Fruit fly (Drosophila melanogaster) whole organism, adult: ENCODE data around the gene toy.

Experiments
- CG12768 ChIP-seq: fragments of 200-800 bp; sonication (Bioruptor generic); optimal IDR thresholded peaks from 2 replicates; lab custom pipeline; 2017; ENCODE audit warnings: missing biosample characterization, missing genetic modification characterization, mild to moderate bottlenecking, moderate library complexity, missing genetic modification reagents
- CG14711 ChIP-seq: fragments of 200-800 bp; sonication (Bioruptor generic); optimal IDR thresholded peaks from 2 replicates; lab custom pipeline; 2018; ENCODE audit warnings: missing biosample characterization, mild to moderate bottlenecking, missing genetic modification characterization, moderate library complexity
- CG1620 ChIP-seq: fragments of 200-800 bp; sonication (Bioruptor generic); optimal IDR thresholded peaks from 2 replicates; lab custom pipeline; 2016; ENCODE audit warnings: missing biosample characterization, missing genetic modification characterization
- CG33017 ChIP-seq: fragments of 200-800 bp; sonication (Bioruptor generic); optimal IDR thresholded peaks from 2 replicates; lab custom pipeline; 2018; ENCODE audit warnings: missing biosample characterization, mild to moderate bottlenecking, missing genetic modification characterization, moderate library complexity
- CG5204 ChIP-seq: fragments of 200-800 bp; sonication (Bioruptor generic); optimal IDR thresholded peaks from 2 replicates; lab custom pipeline; 2016; ENCODE audit warnings: missing biosample characterization, missing genetic modification characterization
- CG7045 ChIP-seq: fragments of 200-800 bp; sonication (Bioruptor generic); optimal IDR thresholded peaks from 2 replicates; lab custom pipeline; 2017; ENCODE audit warnings: missing biosample characterization, mild to moderate bottlenecking, missing genetic modification characterization
- CG7101 ChIP-seq: fragments of 200-800 bp; sonication (Bioruptor generic); optimal IDR thresholded peaks from 2 replicates; lab custom pipeline; 2018; ENCODE audit warnings: missing biosample characterization, mild to moderate bottlenecking, missing genetic modification characterization, moderate library complexity
- Clk ChIP-seq: fragments of 200-800 bp; sonication (Bioruptor generic); optimal IDR thresholded peaks from 2 replicates; lab custom pipeline; 2017; ENCODE audit warnings: missing biosample characterization, missing genetic modification characterization
- Crg-1 ChIP-seq: fragments of 200-800 bp; sonication (Bioruptor generic); optimal IDR thresholded peaks from 2 replicates; lab custom pipeline; 2016; ENCODE audit warnings: missing biosample characterization, missing genetic modification characterization
- Hr96 ChIP-seq: fragments of 200-800 bp; sonication (Bioruptor generic); optimal IDR thresholded peaks from 2 replicates; lab custom pipeline; 2016; ENCODE audit warnings: missing biosample characterization, missing genetic modification characterization
- Mnt ChIP-seq: fragments of 200-800 bp; sonication (Bioruptor generic); optimal IDR thresholded peaks from 2 replicates; lab custom pipeline; 2016; ENCODE audit warnings: missing biosample characterization, mild to moderate bottlenecking, missing genetic modification characterization
- bab1 ChIP-seq: fragments of 200-800 bp; sonication (Bioruptor generic); optimal IDR thresholded peaks from 3 replicates; lab custom pipeline; 2019; ENCODE audit warnings: missing biosample characterization, mild to moderate bottlenecking, missing genetic modification characterization, moderate library complexity
- cic ChIP-seq: fragments of 200-800 bp; sonication (Bioruptor generic); optimal IDR thresholded peaks from 2 replicates; lab custom pipeline; 2017; ENCODE audit warnings: missing biosample characterization, mild to moderate bottlenecking, missing genetic modification characterization, moderate library complexity
- cnc ChIP-seq, 2 experiments: fragments of >200 bp; optimal IDR thresholded peaks; 2 replicates each; lab custom pipeline; 2017
- kay ChIP-seq: fragments of 200-800 bp; sonication (Bioruptor generic); peaks from one replicate; lab custom pipeline; 2016; ENCODE audit warnings: missing biosample characterization, missing genetic modification characterization, borderline replicate concordance
- ovo ChIP-seq: fragments of 200-800 bp; sonication (Bioruptor generic); optimal IDR thresholded peaks from 2 replicates; lab custom pipeline; 2016; ENCODE audit warnings: missing biosample characterization, missing genetic modification characterization
- pad ChIP-seq: fragments of 200-800 bp; sonication (Bioruptor generic); optimal IDR thresholded peaks from 3 replicates; lab custom pipeline; 2017; ENCODE audit warnings: missing biosample characterization, missing genetic modification characterization, mild to moderate bottlenecking, moderate library complexity, missing genetic modification reagents
- tj ChIP-seq: fragments of 200-800 bp; sonication (Bioruptor generic); optimal IDR thresholded peaks from 3 replicates; lab custom pipeline; 2017; ENCODE audit warnings: missing biosample characterization, mild to moderate bottlenecking, missing genetic modification characterization, moderate library complexity
- toe ChIP-seq: fragments of 200-800 bp; sonication (Bioruptor generic); optimal IDR thresholded peaks from 2 replicates; lab custom pipeline; 2016; ENCODE audit warnings: missing biosample characterization, missing genetic modification characterization

Gene toy

DNA sequence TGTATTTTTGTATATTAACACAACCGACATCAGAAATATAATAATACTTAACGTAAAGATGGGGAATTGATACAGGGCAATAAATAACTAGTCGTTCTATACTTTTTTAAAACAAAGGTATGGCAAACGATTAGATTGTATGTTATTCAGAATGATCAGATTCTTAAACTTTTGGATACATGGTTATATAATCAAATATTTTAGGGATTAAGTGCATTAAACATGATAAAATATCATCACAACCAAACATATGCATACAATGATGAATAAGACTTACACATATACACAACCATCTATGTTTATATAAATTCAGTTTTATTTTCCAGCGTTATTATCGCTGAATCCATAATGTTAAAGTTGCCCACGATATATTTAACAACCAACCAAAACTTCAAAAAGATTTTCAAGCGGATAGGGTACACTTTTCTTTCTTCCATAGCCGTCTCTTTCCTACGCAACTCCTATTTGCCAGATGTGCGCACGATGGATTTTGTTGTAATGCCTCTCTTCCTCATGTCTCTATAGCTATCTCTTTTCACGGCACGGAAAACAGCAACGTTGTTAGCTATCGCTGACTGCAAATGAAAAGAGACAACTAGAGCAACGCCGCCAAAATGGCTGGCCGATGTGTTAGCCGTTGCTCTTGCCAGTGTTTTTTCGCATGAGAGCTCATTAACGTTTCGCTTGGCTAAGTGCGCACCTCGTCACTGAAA, at the start of gene toy:
toy (plus strand) TSS at position 668 of the 713 bp plus-strand sequence.
- TF ChIP-seq Clk (GFP tag; lab: Kevin White, UChicago) (no peak), ovo (GFP tag; lab: Kevin White, UChicago) (no peak), CG7101 (tag; lab: Kevin White, UChicago) (no peak), toe (GFP tag; lab: Kevin White, UChicago) (no peak), CG33017 (tag; lab: Kevin White, UChicago) (no peak), cic (GFP tag; lab: Kevin White, UChicago) (no peak), cnc (optimal IDR thresholded peaks at IDR 0.05; lab: Kevin White, UChicago) (no peak), bab1 (no peak)

DNA sequence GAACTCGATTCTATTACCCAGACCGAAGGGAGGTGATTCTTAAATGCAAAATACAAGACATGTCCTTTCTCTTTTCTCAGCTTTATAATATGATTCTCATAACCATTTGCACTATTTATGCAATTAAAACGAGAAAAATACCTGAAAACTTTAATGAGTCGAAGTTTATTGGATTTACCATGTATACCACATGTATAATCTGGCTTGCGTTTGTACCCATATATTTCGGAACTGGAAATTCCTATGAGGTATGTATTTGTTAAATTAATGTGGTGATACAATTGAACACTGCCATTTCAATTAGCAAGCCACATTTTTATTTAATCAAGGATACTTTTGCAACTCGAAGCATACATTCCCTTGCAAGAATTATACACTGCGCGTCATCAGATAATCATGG, 45.2 kb upstream of the toy start:
- peak; percentile 35 for TF ChIP-seq kay (GFP tag; lab: Kevin White, UChicago)
- TF ChIP-seq Mnt (GFP tag; lab: Kevin White, UChicago) = no peak

DNA sequence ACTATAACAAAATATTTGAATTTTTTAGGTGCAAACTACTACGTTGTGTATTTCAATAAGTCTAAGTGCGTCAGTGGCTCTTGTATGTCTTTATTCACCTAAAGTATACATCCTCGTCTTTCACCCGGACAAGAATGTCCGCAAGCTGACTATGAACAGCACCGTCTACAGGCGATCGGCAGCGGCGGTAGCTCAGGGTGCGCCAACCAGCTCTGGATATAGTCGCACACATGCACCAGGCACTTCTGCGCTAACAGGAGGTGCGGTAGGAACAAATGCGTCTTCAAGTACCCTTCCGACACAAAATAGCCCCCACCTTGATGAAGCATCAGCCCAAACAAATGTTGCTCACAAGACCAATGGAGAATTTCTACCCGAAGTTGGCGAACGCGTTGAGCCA, 43.3 kb upstream of the toy start:
- TF ChIP-seq toe (GFP tag; lab: Kevin White, UChicago) (no peak), Hr96 (GFP tag; lab: Kevin White, UChicago) (no peak), Mnt (GFP tag; lab: Kevin White, UChicago) (no peak), kay (GFP tag; lab: Kevin White, UChicago) (no peak)

DNA sequence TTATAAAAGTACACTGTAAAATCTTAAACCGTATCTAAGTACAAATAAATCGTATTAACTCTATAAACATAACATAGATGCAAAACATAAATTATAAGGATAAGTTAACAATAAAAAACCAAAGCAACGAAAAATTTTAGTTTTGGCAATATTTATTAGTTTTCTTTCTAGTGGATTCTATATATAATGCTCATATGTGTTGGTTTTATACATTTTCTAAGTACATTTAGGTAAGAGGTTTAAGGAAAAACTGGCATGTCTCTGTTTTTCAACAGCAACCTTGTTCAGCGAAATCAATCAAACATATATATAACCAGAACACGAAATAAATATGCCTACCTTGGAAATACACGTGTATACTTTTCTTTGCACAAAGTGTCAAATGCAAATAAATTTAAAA, 40.2 kb upstream of the toy start:
- no peak for TF ChIP-seq CG1620 (GFP tag; lab: Kevin White, UChicago)
- TF ChIP-seq cnc (optimal IDR thresholded peaks at IDR 0.05; lab: Kevin White, UChicago) = no peak
- TF ChIP-seq bab1 = no peak
- no peak for TF ChIP-seq cic (GFP tag; lab: Kevin White, UChicago)
- no peak for TF ChIP-seq CG5204 (GFP tag; lab: Kevin White, UChicago)
- TF ChIP-seq kay (GFP tag; lab: Kevin White, UChicago) = no peak
- TF ChIP-seq CG14711 (tag; lab: Kevin White, UChicago) = no peak
- no peak for TF ChIP-seq CG33017 (tag; lab: Kevin White, UChicago)
- no peak for TF ChIP-seq pad (GFP tag; lab: Kevin White, UChicago)
- no peak for TF ChIP-seq Hr96 (GFP tag; lab: Kevin White, UChicago)
- TF ChIP-seq CG7045 (GFP tag; lab: Kevin White, UChicago) = no peak
- TF ChIP-seq CG12768 = no peak
- no peak for TF ChIP-seq toe (GFP tag; lab: Kevin White, UChicago)
- TF ChIP-seq CG7101 (tag; lab: Kevin White, UChicago) = no peak
- TF ChIP-seq Crg-1 (GFP tag; lab: Kevin White, UChicago) = no peak
- no peak for TF ChIP-seq tj

- no peak for TF ChIP-seq cnc (optimal IDR thresholded peaks at IDR 0.05; lab: Kevin White, UChicago)
- peak; percentile 4 for TF ChIP-seq bab1
- no peak for TF ChIP-seq Clk (GFP tag; lab: Kevin White, UChicago)
- no peak for TF ChIP-seq cic (GFP tag; lab: Kevin White, UChicago)
- peak; percentile 10 for TF ChIP-seq kay (GFP tag; lab: Kevin White, UChicago)
- TF ChIP-seq ovo (GFP tag; lab: Kevin White, UChicago) = no peak
Observed at dm6 chr4:958093-958649, 31.4 kb upstream of the toy start, which contains the start of gene 4E-T. 4E-T (minus strand) TSS chr4:958392.

DNA sequence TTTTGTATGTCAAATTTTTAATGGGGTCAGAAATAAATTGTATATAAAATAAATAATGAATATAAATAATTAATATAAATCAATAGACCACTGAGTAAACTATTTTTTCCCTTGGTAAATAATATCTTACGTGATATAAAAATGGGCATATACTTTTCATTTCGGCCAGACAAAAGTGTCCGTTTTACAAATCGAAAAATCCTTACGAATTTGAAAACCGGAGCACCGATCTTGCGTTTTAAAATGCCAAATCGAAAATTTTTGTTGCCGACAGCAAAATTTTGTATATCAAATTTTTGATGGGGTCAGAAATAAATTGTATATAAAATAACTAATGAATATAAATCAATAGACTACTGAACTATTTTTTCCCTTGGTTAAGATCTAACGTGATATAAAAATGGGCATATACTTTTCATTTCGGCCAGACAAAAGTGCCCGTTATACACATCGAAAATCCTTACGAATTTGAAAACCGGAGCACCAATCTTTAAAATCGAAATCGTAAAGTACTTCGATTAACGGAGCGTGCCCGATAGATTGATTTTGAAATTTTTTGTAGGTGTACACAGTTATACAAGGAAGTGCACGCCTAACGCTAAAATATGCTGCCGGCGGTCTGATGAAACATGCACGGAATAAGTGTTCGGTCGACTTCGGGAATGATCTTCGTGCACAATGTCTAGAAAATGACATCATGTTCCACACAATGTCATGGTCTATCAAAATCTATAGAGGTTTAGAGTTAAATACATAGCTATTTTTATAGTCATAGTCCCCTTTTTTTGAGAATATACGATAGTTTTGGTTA, 30.2 kb upstream of the toy start:
- TF ChIP-seq CG7101 (tag; lab: Kevin White, UChicago) (peak; percentile 21), cnc (optimal IDR thresholded peaks at IDR 0.05; lab: Kevin White, UChicago) (no peak), CG5204 (GFP tag; lab: Kevin White, UChicago) (peak; percentile 10), kay (GFP tag; lab: Kevin White, UChicago) (peak; percentile 92), Crg-1 (GFP tag; lab: Kevin White, UChicago) (no peak), Hr96 (GFP tag; lab: Kevin White, UChicago) (no peak)

DNA sequence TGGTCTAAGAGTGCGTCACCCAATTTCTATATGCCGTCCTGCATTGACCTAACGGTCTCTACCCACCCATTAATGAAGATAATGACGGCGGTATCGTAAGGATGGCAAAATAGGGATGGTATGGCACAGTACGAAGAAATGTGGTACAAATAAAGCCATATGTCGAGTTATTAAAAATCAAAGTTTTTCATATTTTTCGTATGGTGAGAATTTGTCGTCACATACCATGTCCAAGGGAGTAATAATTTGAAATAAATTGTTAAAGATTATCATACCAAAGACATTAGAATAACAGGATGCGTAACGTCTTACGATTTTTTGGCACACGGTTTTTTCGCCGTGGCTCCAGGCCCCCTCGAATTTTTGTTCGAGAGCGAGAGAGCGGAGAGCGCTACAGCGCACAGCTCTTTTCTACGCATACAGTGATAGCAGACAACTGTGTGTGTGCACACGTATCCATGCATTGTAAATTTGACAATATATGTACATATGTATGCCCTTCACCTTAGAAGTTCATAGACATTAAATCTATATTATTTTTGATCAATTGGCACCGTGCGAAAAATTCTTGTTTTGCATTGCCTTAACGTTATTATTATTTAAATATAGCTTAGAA, 29.5 kb upstream of the toy start:
- TF ChIP-seq pad (GFP tag; lab: Kevin White, UChicago) (no peak), bab1 (peak; percentile 8), kay (GFP tag; lab: Kevin White, UChicago) (peak; percentile 26)
